Fruit fly (Drosophila melanogaster): ENCODE measurements around the gene S6k.

DNA sequence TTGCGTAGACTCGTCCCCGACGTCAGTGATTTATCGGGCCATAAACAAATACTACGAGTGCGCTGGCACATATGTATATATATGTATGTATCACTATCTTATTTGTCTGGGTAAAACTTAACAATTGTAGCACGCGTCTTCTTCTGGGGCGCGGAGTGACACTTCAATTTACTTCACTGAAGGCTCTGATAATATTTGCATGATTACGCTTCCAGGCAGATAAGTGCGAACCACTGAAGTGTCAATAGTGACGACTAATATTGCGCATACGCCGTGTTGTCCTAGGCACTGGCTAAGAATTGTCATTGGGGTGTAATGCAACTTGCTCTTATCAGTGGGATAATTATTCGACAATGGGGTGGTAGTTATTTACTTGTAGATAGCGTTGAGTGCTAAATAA, 10.8 kb upstream of the S6k start:
- no peak for TF ChIP-seq CTCF (optimal IDR thresholded peaks at IDR 0.05)
- no peak for TF ChIP-seq CG8478 (optimal IDR thresholded peaks at IDR 0.05)
